Worm (Caenorhabditis elegans): Measurements from ENCODE around the gene ubxn-3.

The ubxn-3 gene

ce11 chrII:194458-194857, 26.0 kb downstream of the ubxn-3 start, which contains the start of gene abu-11 (continued):
- TF ChIP-seq nhr-111 (GFP tag; optimal IDR thresholded peaks at IDR 0.05) = no peak

DNA sequence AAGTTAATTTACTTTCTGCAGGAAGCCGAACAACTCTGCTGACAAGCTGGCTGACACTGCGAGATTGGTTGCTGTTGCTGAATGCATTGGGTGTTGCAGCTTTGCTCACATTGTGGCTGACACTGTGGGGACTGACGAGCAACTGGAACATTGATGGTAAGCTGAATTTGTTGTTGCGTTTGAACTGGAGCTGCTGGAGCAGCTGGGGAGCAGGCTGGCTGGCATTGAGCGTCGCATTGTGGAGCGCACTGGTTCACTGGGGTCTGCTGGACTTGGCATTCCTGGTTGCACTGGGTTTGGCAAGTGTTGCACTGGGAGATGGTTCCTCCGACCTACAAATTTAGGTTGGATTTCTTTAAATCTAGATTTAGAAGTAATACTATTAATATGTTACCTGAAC, 27.9 kb downstream of the ubxn-3 start:
- TF ChIP-seq nhr-6 (tag; optimal IDR thresholded peaks at IDR 0.05) (no peak), mxl-2 (GFP tag; conservative IDR thresholded peaks at IDR 0.05) (no peak), aha-1 (tag) (peak; percentile 13), madf-5 (GFP tag; IDR thresholded peaks at IDR 0.05) (no peak), set-16 (GFP tag; IDR thresholded peaks at IDR 0.05) (peak; percentile 52; the same call in 1 of the 2 replicates)

DNA sequence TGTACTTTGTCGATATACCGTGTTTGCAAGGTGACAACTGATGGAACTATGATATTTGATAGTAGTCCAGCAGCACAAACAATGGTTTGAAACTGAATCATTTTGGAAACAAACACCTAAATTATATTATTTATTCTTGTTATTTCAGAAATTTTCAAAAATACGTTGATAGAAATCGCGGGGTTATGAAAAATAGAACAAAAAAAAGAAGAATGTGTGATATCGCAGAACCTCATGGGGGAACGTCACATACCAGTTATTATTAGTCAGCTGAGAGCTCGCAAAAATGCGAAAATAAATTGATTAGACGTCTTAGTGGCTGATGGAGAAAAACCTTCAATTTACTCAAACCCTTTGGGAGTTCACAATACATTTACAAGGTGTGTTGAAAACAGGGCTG, 31.5 kb downstream of the ubxn-3 start, which contains the start of gene T01D1.5:
TSS of gene T01D1.5 (minus strand) at position 101 of the 400 bp plus-strand sequence.
- TF ChIP-seq nhr-111 (GFP tag; optimal IDR thresholded peaks at IDR 0.05) (no peak), aha-1 (tag) (peak; percentile 38), madf-9 (GFP tag; conservative IDR thresholded peaks at IDR 0.05) (no peak)

DNA sequence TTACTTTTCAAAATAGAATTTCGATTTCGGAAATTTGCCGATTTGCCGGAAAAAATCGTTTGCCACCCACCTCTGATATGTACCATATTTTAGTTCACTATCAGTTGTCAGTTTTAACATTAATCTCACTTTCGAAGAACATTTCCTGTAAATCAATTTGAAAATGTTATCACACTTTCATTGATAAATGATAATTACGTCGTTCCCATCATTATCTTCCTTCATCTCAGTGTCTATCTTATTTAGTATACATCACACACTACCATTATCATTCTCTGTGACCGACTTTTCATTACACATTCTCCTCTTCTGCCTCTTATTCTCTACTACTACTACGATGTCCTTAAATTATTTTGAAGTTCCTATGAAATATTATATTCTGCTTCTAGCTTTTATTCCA, 34.0 kb downstream of the ubxn-3 start, which contains the start of gene T01D1.8:
TSS of gene T01D1.8 (plus strand) at position 236 of the 400 bp plus-strand sequence.
- no peak for TF ChIP-seq Y48G9A.11 (GFP tag; IDR thresholded peaks at IDR 0.05)
- peak; percentile 17 for TF ChIP-seq nhr-28 (tag; optimal IDR thresholded peaks at IDR 0.05)

DNA sequence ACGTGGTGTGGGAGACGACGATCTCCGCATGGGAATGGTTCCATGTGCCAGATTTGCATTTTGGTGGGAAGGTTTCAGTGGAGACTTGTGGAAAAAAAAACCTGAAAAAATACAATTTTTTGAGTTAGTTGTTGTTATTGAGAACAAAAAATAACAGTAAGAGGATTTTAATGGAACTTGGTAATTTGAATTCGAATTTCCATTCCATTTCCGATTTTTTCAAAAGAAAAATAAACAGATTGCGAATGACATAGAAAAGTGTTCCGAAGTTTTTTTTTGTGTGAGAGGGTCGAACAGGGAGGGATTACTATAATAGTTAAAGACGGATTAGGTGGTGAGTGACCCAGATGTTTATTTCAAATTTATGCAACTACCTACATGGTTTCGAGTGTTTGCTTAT, 41.5 kb downstream of the ubxn-3 start, which contains the start of gene T01D1.4:
TSS of gene T01D1.4 (minus strand) at position 101 of the 400 bp plus-strand sequence.
- TF ChIP-seq dve-1 (tag; optimal IDR thresholded peaks at IDR 0.05; ENCODE audit: insufficient read depth) = no peak
- TF ChIP-seq mdt-29 (GFP tag; IDR thresholded peaks at IDR 0.05) = no peak
- no peak for TF ChIP-seq lsy-2 (tag; optimal IDR thresholded peaks at IDR 0.05)
- TF ChIP-seq mxl-3 (GFP tag; optimal IDR thresholded peaks at IDR 0.05) = no peak

DNA sequence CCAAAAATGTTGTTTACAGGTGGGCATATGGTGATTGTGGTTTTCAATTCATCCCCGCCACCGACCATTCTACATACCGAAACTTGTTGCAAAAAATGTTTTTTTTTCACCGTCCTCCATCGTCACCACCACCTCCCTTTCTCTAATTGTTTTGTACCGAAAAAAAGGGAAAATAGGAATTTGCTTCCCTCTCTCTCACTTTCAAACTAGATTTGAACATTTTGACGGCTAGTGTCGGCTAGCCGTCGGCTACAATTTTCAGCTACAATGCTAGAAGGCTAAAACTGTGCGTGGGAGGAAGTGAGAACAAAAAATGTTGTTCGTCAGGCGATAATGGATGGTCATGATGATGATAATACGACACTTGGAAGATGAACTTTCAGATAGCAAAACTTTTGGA, 42.3 kb downstream of the ubxn-3 start:
- peak; percentile 82 for TF ChIP-seq nhr-28 (tag; optimal IDR thresholded peaks at IDR 0.05)
- TF ChIP-seq lin-29 (GFP tag; IDR thresholded peaks at IDR 0.05) = no peak
- TF ChIP-seq aha-1 (tag) = peak; percentile 47
- TF ChIP-seq hlh-11 (tag; optimal IDR thresholded peaks at IDR 0.05) = peak; percentile 14
- TF ChIP-seq nhr-48 (tag; optimal IDR thresholded peaks at IDR 0.05) = no peak
- TF ChIP-seq dpl-1 (GFP tag; optimal IDR thresholded peaks at IDR 0.05) = no peak

ce11 chrII:176622-177021, 43.8 kb downstream of the ubxn-3 start:
- TF ChIP-seq hif-1 (tag; optimal IDR thresholded peaks at IDR 0.05) (no peak), T20F7.1 (GFP tag; optimal IDR thresholded peaks at IDR 0.05) (no peak), ceh-28 (tag; optimal IDR thresholded peaks at IDR 0.05) (no peak), nhr-48 (tag; optimal IDR thresholded peaks at IDR 0.05) (no peak), duxl-1 (tag; optimal IDR thresholded peaks at IDR 0.05; ENCODE audit: poor library complexity) (no peak), skn-1 (tag; optimal IDR thresholded peaks at IDR 0.05) (no peak), spr-1 (tag; optimal IDR thresholded peaks at IDR 0.05) (no peak), tag-97 (GFP tag; IDR thresholded peaks at IDR 0.05) (no peak), daf-12 (tag; optimal IDR thresholded peaks at IDR 0.05) (no peak), zip-2 (tag; optimal IDR thresholded peaks at IDR 0.05) (no peak), ceh-62 (tag; optimal IDR thresholded peaks at IDR 0.05) (no peak), ZK337.2 (GFP tag; IDR thresholded peaks at IDR 0.05) (no peak), ceh-20 (GFP tag; IDR thresholded peaks at IDR 0.05) (no peak), cey-2 (tag; optimal IDR thresholded peaks at IDR 0.05; ENCODE audit: borderline replicate concordance, insufficient read depth) (no peak), ztf-7 (tag; optimal IDR thresholded peaks at IDR 0.05) (no peak), nhr-42 (GFP tag; IDR thresholded peaks at IDR 0.05) (no peak), Y105C5A.15 (GFP tag; IDR thresholded peaks at IDR 0.05) (no peak), Y48G9A.11 (GFP tag; IDR thresholded peaks at IDR 0.05) (no peak), madf-9 (GFP tag; conservative IDR thresholded peaks at IDR 0.05) (no peak)
